Worm (Caenorhabditis elegans): ENCODE measurements around the gene Y54G11A.3.

Gene Y54G11A.3

DNA sequence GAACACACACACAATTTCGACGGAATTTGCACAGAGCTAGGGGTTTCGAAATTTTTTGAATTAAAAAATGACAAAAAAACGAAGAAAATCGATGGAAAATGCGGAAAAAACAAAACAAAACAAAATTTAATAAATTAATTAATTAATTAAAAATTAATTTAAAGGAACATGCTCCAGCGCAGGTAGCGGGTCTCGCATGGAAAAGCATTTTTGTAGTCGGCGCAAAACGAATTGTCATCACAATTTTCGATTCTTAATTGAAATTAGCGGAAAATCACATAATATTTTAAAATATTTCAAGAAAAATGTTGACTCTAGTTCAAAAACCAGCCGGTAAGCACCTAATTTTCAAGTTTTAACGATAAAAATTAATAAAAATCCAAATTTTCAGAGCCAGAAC lies at the start of gene Y54G11A.3:
Gene Y54G11A.3 (plus strand): TSS at position 213 of the 400 bp plus-strand sequence.
- TF ChIP-seq C34F6.9 (tag; optimal IDR thresholded peaks at IDR 0.05): no peak
- no peak for TF ChIP-seq ztf-4 (tag; optimal IDR thresholded peaks at IDR 0.05)
- no peak for TF ChIP-seq mab-5 (tag; optimal IDR thresholded peaks at IDR 0.05)
- TF ChIP-seq ztf-1 (GFP tag; conservative IDR thresholded peaks at IDR 0.05): no peak

DNA sequence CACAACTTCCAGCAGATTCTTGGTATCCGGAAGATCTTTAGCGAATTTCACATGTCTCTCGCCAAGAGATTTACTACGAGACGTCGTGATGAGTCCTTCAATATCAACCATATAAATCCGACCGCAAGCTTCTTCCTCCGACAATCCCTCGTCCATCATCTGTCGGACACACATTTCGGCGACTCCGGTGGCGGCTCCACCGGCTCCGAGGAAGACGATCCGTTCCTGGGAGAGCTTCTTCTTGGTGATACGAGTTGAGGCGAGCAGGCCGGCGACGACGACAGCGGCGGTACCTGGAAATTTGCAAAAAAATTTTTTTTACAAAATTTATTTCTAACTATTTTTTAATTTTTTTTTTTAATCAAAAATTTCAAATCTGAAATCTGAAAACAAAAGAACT lies 46.3 kb upstream of the Y54G11A.3 start:
- TF ChIP-seq gmeb-1 (tag; optimal IDR thresholded peaks at IDR 0.05) (no peak), nhr-237 (tag; optimal IDR thresholded peaks at IDR 0.05) (no peak)

DNA sequence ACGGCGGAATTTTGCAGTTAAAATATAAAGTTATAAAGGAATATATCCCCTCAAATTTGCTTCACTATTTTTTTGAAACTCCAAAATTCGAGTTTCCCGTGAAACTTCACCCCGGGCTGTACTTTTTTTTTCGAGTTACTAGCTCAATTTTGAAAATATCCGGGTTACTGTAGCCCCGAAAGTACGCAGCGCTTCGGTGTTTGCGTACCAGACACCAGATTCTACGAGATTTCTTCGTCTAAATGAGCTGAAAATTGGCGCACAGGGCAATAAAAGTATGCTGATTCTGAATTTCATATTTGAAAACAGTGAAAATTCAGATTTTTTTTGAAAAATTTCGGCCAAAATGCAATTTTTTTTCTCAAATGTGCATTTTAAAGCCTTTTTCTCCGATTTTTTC lies 45.5 kb upstream of the Y54G11A.3 start:
- TF ChIP-seq mdl-1 (tag; optimal IDR thresholded peaks at IDR 0.05) (no peak), F13H6.1 (tag; optimal IDR thresholded peaks at IDR 0.05) (no peak), blmp-1 (tag; optimal IDR thresholded peaks at IDR 0.05; ENCODE audit: insufficient read depth) (no peak), unc-39 (tag; optimal IDR thresholded peaks at IDR 0.05) (no peak)

DNA sequence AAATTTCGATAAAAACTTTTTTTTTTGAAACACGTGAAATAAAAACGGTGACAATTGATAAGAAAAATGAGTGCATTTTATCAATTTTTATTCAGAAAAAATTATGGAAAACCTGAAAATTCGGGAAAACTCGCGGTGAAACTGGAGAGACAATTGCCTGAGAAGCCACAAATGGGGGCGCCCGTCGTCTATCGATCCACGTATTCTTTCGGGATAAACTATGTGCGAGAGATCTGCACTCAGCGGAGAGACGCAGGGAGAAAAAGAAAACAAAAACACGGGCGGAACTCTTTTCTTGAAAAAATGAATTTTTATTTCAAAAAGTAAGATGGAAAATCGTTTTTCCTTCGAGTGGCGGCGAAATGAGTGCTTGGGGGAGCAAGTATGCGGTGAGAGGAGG lies 42.5 kb upstream of the Y54G11A.3 start, which contains the start of gene men-1:
Gene men-1 (minus strand): TSS at position 242 of the 400 bp plus-strand sequence.
- TF ChIP-seq unc-39 (tag; optimal IDR thresholded peaks at IDR 0.05): no peak
- no peak for TF ChIP-seq nhr-12 (tag; optimal IDR thresholded peaks at IDR 0.05)
- no peak for TF ChIP-seq skn-1 (tag; optimal IDR thresholded peaks at IDR 0.05)
- no peak for TF ChIP-seq fos-1 (tag; optimal IDR thresholded peaks at IDR 0.05)
- peak; percentile 19 for TF ChIP-seq C34F6.9 (tag; optimal IDR thresholded peaks at IDR 0.05)
- no peak for TF ChIP-seq nhr-10 (tag; optimal IDR thresholded peaks at IDR 0.05)

DNA sequence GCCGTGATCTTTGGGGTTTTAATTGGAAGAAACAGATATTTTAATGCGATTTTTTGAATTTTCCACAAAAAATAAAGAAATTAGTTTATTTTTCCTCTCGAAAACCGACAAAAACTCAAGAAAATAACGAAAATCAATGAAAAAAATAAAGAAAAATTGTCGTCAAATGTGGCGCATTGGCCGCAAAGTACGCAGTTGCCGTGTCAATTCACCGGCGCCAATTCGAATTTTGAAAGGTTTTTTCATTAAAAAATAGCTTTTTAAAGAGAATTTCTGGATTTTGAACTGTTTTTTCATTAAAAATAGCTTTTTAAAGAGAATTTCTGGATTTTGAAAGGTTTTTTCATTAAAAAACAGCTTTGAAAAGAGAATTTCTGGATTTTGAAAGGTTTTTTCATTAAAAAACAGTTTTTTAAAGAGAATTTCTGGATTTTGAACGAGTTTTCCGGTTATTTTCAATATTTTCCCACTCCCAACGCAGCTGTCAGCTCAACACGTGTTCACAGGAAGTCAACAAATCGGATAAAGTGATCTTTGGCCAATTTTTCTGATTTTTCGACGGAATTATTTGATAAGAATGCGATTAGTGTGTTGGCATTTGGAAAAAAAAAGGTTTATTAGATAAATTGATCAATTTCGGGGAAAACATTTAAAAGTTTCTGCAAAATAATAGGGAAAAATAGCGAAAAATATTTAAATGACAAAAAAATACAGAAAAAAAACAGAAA lies 41.9 kb upstream of the Y54G11A.3 start:
- TF ChIP-seq ztf-4 (tag; optimal IDR thresholded peaks at IDR 0.05): no peak
- TF ChIP-seq unc-55 (GFP tag; optimal IDR thresholded peaks at IDR 0.05): peak; percentile 10
- peak; percentile 23 for TF ChIP-seq gmeb-1 (tag; optimal IDR thresholded peaks at IDR 0.05)

DNA sequence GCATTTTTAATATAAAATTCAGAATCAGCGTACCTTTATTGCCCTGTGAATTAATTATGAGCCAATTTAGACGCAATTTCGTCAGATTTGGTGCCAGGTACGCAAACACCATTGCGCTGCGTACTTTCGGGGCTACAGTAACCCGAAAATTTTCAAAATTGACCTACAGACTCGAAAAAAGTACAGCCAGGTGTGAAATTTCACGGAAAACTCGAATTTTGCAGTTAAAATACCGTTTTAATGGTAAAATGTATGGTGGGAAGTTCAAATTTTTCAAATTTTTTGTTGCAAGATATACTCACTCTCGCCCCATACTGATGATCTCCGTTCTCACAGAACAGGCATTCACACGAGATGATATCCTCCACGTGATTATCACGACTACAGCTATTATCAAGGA lies 39.9 kb upstream of the Y54G11A.3 start:
- TF ChIP-seq zag-1 (tag; optimal IDR thresholded peaks at IDR 0.05) (no peak), sma-9 (GFP tag; optimal IDR thresholded peaks at IDR 0.05) (no peak), sma-9 (tag; optimal IDR thresholded peaks at IDR 0.05) (no peak), nhr-12 (tag; optimal IDR thresholded peaks at IDR 0.05) (no peak), alr-1 (tag; optimal IDR thresholded peaks at IDR 0.05) (no peak), lin-11 (tag; optimal IDR thresholded peaks at IDR 0.05) (no peak), lin-13 (GFP tag; optimal IDR thresholded peaks at IDR 0.05) (no peak), nhr-21 (tag; optimal IDR thresholded peaks at IDR 0.05) (no peak), lsy-2 (tag; optimal IDR thresholded peaks at IDR 0.05) (no peak), R02D3.7 (tag; optimal IDR thresholded peaks at IDR 0.05) (no peak)

DNA sequence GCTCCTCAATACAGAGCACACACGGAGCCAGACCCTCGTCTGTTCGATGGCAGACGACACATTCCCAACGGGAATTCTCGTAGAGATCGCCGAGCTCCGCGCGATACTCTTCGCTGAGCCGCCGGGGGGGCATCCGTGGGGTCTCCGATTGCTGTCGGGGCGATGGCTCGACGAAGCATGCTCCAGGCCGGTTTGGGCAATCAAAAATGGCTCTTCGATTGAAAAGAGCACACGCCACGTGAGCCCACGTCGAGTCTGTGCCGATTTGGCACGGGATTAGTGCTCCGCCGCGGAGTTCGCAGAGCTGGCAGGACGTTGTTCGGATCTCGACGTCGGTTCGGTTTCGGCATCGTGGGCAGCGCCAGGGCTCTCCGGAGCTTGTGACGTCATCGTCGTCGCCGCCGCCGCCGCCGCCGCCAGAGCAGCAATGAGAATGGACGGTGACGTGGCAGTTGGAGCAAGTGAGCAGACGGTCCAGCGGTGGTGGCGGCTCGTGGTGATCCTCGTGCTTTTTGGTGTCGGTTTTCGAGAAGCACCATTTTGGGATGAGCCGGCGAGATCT lies 39.1 kb upstream of the Y54G11A.3 start:
- no peak for TF ChIP-seq mbf-1 (tag; optimal IDR thresholded peaks at IDR 0.05)
- TF ChIP-seq elt-3 (tag; optimal IDR thresholded peaks at IDR 0.05): no peak
- TF ChIP-seq zag-1 (tag; optimal IDR thresholded peaks at IDR 0.05): no peak
- TF ChIP-seq snpc-4 (tag; optimal IDR thresholded peaks at IDR 0.05): no peak
- TF ChIP-seq nhr-11 (tag; optimal IDR thresholded peaks at IDR 0.05): no peak
- TF ChIP-seq ceh-82 (tag; optimal IDR thresholded peaks at IDR 0.05): no peak
- TF ChIP-seq ama-1 (optimal IDR thresholded peaks at IDR 0.05): no peak
- no peak for TF ChIP-seq R02D3.7 (tag; optimal IDR thresholded peaks at IDR 0.05)
- TF ChIP-seq unc-55 (GFP tag; optimal IDR thresholded peaks at IDR 0.05): no peak
- no peak for TF ChIP-seq lin-39 (tag; optimal IDR thresholded peaks at IDR 0.05)
- TF ChIP-seq mab-5 (tag; optimal IDR thresholded peaks at IDR 0.05): no peak
- TF ChIP-seq nhr-10 (tag; optimal IDR thresholded peaks at IDR 0.05): no peak
